Worm (Caenorhabditis elegans): ENCODE results near the gene ptp-2.

ptp-2 gene

DNA sequence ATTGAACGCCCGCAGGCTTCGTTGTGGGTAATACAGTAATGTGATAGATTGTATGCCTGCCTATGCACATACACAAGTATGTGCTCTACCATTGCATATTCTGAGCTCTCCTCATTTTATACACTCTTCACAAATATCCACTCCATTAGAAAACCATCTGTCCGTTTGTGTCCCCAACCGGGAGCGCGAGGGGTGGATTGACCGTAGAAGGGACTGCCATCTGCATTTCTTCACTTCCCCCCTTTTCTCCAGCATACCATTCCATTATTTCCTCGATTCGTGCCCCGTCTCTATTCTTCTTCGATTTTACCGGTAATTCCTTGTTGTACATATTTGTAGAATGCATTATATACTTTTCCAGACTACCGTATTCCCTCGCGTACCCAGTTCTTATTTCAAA is 14.7 kb downstream of the ptp-2 start:
- TF ChIP-seq egl-43 (GFP tag; IDR thresholded peaks at IDR 0.05) (0 out of 2 replicates have a peak, but pooled peaks have one; percentile 7), nhr-42 (GFP tag; IDR thresholded peaks at IDR 0.05) (peak; percentile 55; the same call in 1 of the 2 replicates), aha-1 (tag) (peak; percentile 92), unc-62 (GFP tag; optimal IDR thresholded peaks at IDR 0.05 in 1 of 2) (peak in 1 of 2 experiments; percentile 46), unc-62 (tag; optimal IDR thresholded peaks at IDR 0.05) (no peak), lim-7 (GFP tag; IDR thresholded peaks at IDR 0.05) (no peak), F26F4.8 (GFP tag; conservative IDR thresholded peaks at IDR 0.05) (0 out of 2 replicates have a peak, but pooled peaks have one; percentile 52), nhr-41 (GFP tag; IDR thresholded peaks at IDR 0.05) (no peak)

DNA sequence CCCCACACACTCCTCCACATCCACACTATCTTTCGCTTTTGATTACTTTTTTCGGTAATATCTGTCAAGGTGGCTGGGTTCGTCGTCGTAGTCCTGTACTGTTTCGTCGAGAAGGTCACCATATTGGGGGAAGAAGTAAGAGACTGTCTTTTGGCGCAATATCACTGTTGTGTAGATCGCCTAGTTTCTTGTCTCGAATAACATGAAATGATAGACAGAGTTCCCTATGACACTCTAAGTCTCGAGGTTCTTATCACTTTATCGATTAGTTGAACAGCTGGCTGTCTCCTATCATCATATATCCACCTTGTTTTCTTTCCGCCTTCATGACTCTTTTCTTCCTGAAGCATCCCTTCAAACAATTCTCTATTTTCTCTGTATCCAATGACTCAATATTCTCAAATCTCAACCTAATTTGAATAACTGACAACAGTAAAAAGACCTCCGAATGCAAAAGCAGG is 15.5 kb downstream of the ptp-2 start:
- TF ChIP-seq F49E8.2 (tag; optimal IDR thresholded peaks at IDR 0.05; ENCODE audit: borderline replicate concordance): no peak
- no peak for TF ChIP-seq pqm-1 (tag; optimal IDR thresholded peaks at IDR 0.05)
- peak; percentile 37 for TF ChIP-seq nhr-28 (tag; optimal IDR thresholded peaks at IDR 0.05)
- TF ChIP-seq aha-1 (tag): peak; percentile 73
- peak; percentile 22 for TF ChIP-seq hlh-11 (tag; optimal IDR thresholded peaks at IDR 0.05)
- TF ChIP-seq nhr-11 (tag; optimal IDR thresholded peaks at IDR 0.05): peak; percentile 54
- TF ChIP-seq hlh-30 (tag; optimal IDR thresholded peaks at IDR 0.05; ENCODE audit: insufficient read depth): peak; percentile 59
- TF ChIP-seq lsy-2 (tag; optimal IDR thresholded peaks at IDR 0.05): peak in 1 of 2 experiments; percentile 26
- TF ChIP-seq F10B5.3 (tag; optimal IDR thresholded peaks at IDR 0.05): no peak
- peak; percentile 40 for TF ChIP-seq ceh-28 (tag; optimal IDR thresholded peaks at IDR 0.05)

DNA sequence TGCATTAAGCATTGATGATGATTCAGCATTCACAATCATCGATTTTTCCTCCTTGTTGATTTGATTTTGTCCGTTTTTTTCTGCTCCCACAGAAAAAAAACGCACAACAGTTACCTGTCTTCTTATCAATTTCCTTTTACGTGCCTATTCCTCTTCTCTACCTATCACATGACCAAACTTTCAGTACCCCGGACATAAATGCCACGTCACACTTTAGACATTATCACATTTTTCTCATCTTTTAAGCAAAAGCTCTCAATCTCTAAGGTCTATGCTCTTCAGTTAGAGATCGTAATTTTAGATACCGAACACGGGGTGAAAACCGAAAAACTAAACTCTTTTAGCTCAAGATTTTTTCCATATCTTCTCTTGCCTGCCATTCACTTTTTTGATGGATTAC is 17.6 kb downstream of the ptp-2 start:
- TF ChIP-seq unc-39 (tag; optimal IDR thresholded peaks at IDR 0.05) (no peak), dmd-6 (GFP tag; IDR thresholded peaks at IDR 0.05) (peak; percentile 87), daf-16 (GFP tag; optimal IDR thresholded peaks at IDR 0.05) (no peak), daf-16 (tag; optimal IDR thresholded peaks at IDR 0.05) (peak; percentile 90), D1046.2 (GFP tag; IDR thresholded peaks at IDR 0.05) (no peak), nhr-237 (tag; optimal IDR thresholded peaks at IDR 0.05) (no peak), nhr-48 (tag; optimal IDR thresholded peaks at IDR 0.05) (peak; percentile 13), mdl-1 (tag; optimal IDR thresholded peaks at IDR 0.05) (no peak), hlh-11 (tag; optimal IDR thresholded peaks at IDR 0.05) (peak; percentile 74), ceh-28 (tag; optimal IDR thresholded peaks at IDR 0.05) (no peak), mxl-3 (GFP tag; optimal IDR thresholded peaks at IDR 0.05) (peak; percentile 9), lin-13 (GFP tag; optimal IDR thresholded peaks at IDR 0.05) (no peak), lir-3 (tag; optimal IDR thresholded peaks at IDR 0.05) (no peak), hlh-30 (tag; optimal IDR thresholded peaks at IDR 0.05; ENCODE audit: insufficient read depth) (peak; percentile 76), aly-2 (tag; optimal IDR thresholded peaks at IDR 0.05) (no peak), ceh-82 (tag; optimal IDR thresholded peaks at IDR 0.05) (no peak), F49E8.2 (tag; optimal IDR thresholded peaks at IDR 0.05; ENCODE audit: borderline replicate concordance) (no peak), Y75B8A.6 (GFP tag; IDR thresholded peaks at IDR 0.05) (no peak), ceh-62 (tag; optimal IDR thresholded peaks at IDR 0.05) (no peak), jun-1 (tag; optimal IDR thresholded peaks at IDR 0.05) (no peak), Y48G9A.11 (GFP tag; IDR thresholded peaks at IDR 0.05) (no peak), snpc-1.2 (GFP tag; IDR thresholded peaks at IDR 0.05) (no peak), F37D6.2 (tag; optimal IDR thresholded peaks at IDR 0.05) (no peak), R02D3.7 (tag; optimal IDR thresholded peaks at IDR 0.05) (no peak), tag-97 (GFP tag; IDR thresholded peaks at IDR 0.05) (no peak), ztf-11 (tag; optimal IDR thresholded peaks at IDR 0.05) (no peak), mep-1 (tag; optimal IDR thresholded peaks at IDR 0.05) (no peak), egl-43 (GFP tag; IDR thresholded peaks at IDR 0.05) (no peak), madf-5 (GFP tag; IDR thresholded peaks at IDR 0.05) (no peak), daf-12 (tag; optimal IDR thresholded peaks at IDR 0.05) (no peak), nhr-76 (tag; optimal IDR thresholded peaks at IDR 0.05) (no peak), nhr-111 (GFP tag; optimal IDR thresholded peaks at IDR 0.05) (no peak), ceh-20 (GFP tag; IDR thresholded peaks at IDR 0.05) (no peak), ctbp-1 (GFP tag; IDR thresholded peaks at IDR 0.05) (no peak), dmd-8 (GFP tag; IDR thresholded peaks at IDR 0.05) (no peak), lin-15B (tag; optimal IDR thresholded peaks at IDR 0.05) (no peak), pha-4 (GFP tag; IDR thresholded peaks at IDR 0.05) (no peak), pha-4 (tag; optimal IDR thresholded peaks at IDR 0.05) (no peak)
